Fruit fly (Drosophila melanogaster) whole organism, embryonic: Measurements from ENCODE around the gene eIF4A.

Experiments
- Atf-2 ChIP-seq: fragments of 200-800 bp; sonication (Bioruptor generic); optimal IDR thresholded peaks from 2 replicates; lab custom pipeline; 2016; ENCODE audit warnings: missing biosample characterization, missing genetic modification characterization
- Atf3 ChIP-seq: fragments of 200-800 bp; sonication (Bioruptor generic); optimal IDR thresholded peaks from 3 replicates; lab custom pipeline; 2016; ENCODE audit warnings: missing biosample characterization, missing genetic modification characterization
- Bgb ChIP-seq: fragments of 200-800 bp; sonication (Bioruptor generic); IDR thresholded peaks from 2 replicates; pipeline ENCODE4 v1.3.6; 2022; ENCODE audit warnings: missing biosample characterization, missing genetic modification characterization; ENCODE audit not compliant: partially characterized antibody
- CG10543 ChIP-seq: fragments of 200-800 bp; sonication (Bioruptor generic); optimal IDR thresholded peaks from 3 replicates; lab custom pipeline; 2017; ENCODE audit warnings: missing biosample characterization, mild to moderate bottlenecking, missing genetic modification characterization, moderate library complexity
- CG12219 ChIP-seq: fragments of 200-800 bp; sonication (Bioruptor generic); optimal IDR thresholded peaks from 3 replicates; lab custom pipeline; 2018; ENCODE audit warnings: missing biosample characterization, mild to moderate bottlenecking, missing genetic modification characterization
- CG12299 ChIP-seq: fragments of 200-800 bp; sonication (Bioruptor generic); optimal IDR thresholded peaks from 2 replicates; lab custom pipeline; 2018; ENCODE audit warnings: missing biosample characterization, mild to moderate bottlenecking, missing genetic modification characterization
- CG12744 ChIP-seq: fragments of 200-800 bp; sonication (Bioruptor generic); optimal IDR thresholded peaks from 2 replicates; lab custom pipeline; 2016; ENCODE audit warnings: missing biosample characterization, missing genetic modification characterization
- CG13123 ChIP-seq: fragments of 200-800 bp; sonication (Bioruptor generic); optimal IDR thresholded peaks from 2 replicates; lab custom pipeline; 2016; ENCODE audit warnings: missing biosample characterization, missing genetic modification characterization
- CG15011 ChIP-seq: fragments of 200-800 bp; sonication (Bioruptor generic); optimal IDR thresholded peaks from 3 replicates; lab custom pipeline; 2018; ENCODE audit warnings: missing biosample characterization, mild to moderate bottlenecking, missing genetic modification characterization
- CG15269 ChIP-seq: fragments of 200-800 bp; sonication (Bioruptor generic); optimal IDR thresholded peaks from 2 replicates; lab custom pipeline; 2018; ENCODE audit warnings: missing biosample characterization, mild to moderate bottlenecking, missing genetic modification characterization, moderate library complexity
- CG15601 ChIP-seq: fragments of 200-800 bp; sonication (Bioruptor generic); optimal IDR thresholded peaks from 3 replicates; lab custom pipeline; 2019; ENCODE audit warnings: missing biosample characterization, mild to moderate bottlenecking, missing genetic modification characterization, moderate library complexity
- CG15696 ChIP-seq: fragments of 200-800 bp; sonication (Bioruptor generic); optimal IDR thresholded peaks from 2 replicates; lab custom pipeline; 2019; ENCODE audit warnings: missing biosample characterization, mild to moderate bottlenecking, missing genetic modification characterization, moderate library complexity
- CG16815 ChIP-seq: fragments of 200-800 bp; sonication (Bioruptor generic); optimal IDR thresholded peaks from 3 replicates; lab custom pipeline; 2017; ENCODE audit warnings: missing biosample characterization, mild to moderate bottlenecking, missing genetic modification characterization
- CG1792 ChIP-seq: fragments of 200-800 bp; sonication (Bioruptor generic); optimal IDR thresholded peaks from 2 replicates; lab custom pipeline; 2016; ENCODE audit warnings: missing biosample characterization, missing genetic modification characterization
- CG18599 ChIP-seq: fragments of 200-800 bp; sonication (Bioruptor generic); optimal IDR thresholded peaks from 3 replicates; lab custom pipeline; 2017; ENCODE audit warnings: missing biosample characterization, missing genetic modification characterization, mild to moderate bottlenecking, moderate library complexity, missing genetic modification reagents
- CG2120 ChIP-seq: fragments of 200-800 bp; sonication (Bioruptor generic); optimal IDR thresholded peaks from 3 replicates; lab custom pipeline; 2016; ENCODE audit warnings: missing biosample characterization, missing genetic modification characterization
- CG31224 ChIP-seq: fragments of 200-800 bp; sonication (Bioruptor generic); IDR thresholded peaks from 2 replicates; pipeline ENCODE4 v1.3.6; 2022; ENCODE audit warnings: missing biosample characterization, missing genetic modification characterization
- CG31388 ChIP-seq: fragments of 200-800 bp; sonication (Bioruptor generic); optimal IDR thresholded peaks from 2 replicates; lab custom pipeline; 2016; ENCODE audit warnings: missing biosample characterization, missing genetic modification characterization
- CG4360 ChIP-seq: fragments of 200-800 bp; sonication (Bioruptor generic); IDR thresholded peaks from 2 replicates; pipeline ENCODE4 v1.3.6; 2022; ENCODE audit warnings: missing biosample characterization, missing genetic modification characterization
- CG6654 ChIP-seq: fragments of 200-800 bp; sonication (Bioruptor generic); optimal IDR thresholded peaks from 2 replicates; lab custom pipeline; 2017; ENCODE audit warnings: missing biosample characterization, mild to moderate bottlenecking, missing genetic modification characterization
- CG7987 ChIP-seq: fragments of 200-800 bp; sonication (Bioruptor generic); optimal IDR thresholded peaks from 2 replicates; lab custom pipeline; 2018; ENCODE audit warnings: missing biosample characterization, mild to moderate bottlenecking, missing genetic modification characterization, moderate library complexity
- CG8478 ChIP-seq: fragments of >200 bp; optimal IDR thresholded peaks from 2 replicates; lab custom pipeline; 2018
- CG9817 ChIP-seq: fragments of 200-800 bp; sonication (Bioruptor generic); optimal IDR thresholded peaks from 2 replicates; lab custom pipeline; 2018; ENCODE audit warnings: missing biosample characterization, mild to moderate bottlenecking, missing genetic modification characterization, moderate library complexity
- CrebB ChIP-seq: fragments of 200-800 bp; sonication (Bioruptor generic); optimal IDR thresholded peaks from 3 replicates; lab custom pipeline; 2018; ENCODE audit warnings: missing biosample characterization, mild to moderate bottlenecking, missing genetic modification characterization
- Deaf1 ChIP-seq: fragments of 200-800 bp; optimal IDR thresholded peaks from 3 replicates; lab custom pipeline; 2019; ENCODE audit warnings: missing biosample characterization, mild to moderate bottlenecking, missing genetic modification characterization, moderate library complexity
- Fer3 ChIP-seq: fragments of 200-800 bp; sonication (Bioruptor generic); optimal IDR thresholded peaks from 2 replicates; lab custom pipeline; 2018; ENCODE audit warnings: missing biosample characterization, mild to moderate bottlenecking, missing genetic modification characterization, moderate library complexity
- Hr39 ChIP-seq: fragments of >200 bp; optimal IDR thresholded peaks from 2 replicates; lab custom pipeline; 2017
- Jarid2 ChIP-seq: fragments of 200-800 bp; sonication (Bioruptor generic); optimal IDR thresholded peaks from 3 replicates; lab custom pipeline; 2017; ENCODE audit warnings: mild to moderate bottlenecking, missing biosample characterization, missing genetic modification reagents, missing genetic modification characterization
- NK7.1 ChIP-seq: fragments of 200-800 bp; sonication (Bioruptor generic); optimal IDR thresholded peaks from 3 replicates; lab custom pipeline; 2016; ENCODE audit warnings: missing biosample characterization, missing genetic modification characterization
- Optix ChIP-seq: fragments of 200-800 bp; sonication (Bioruptor generic); IDR thresholded peaks from 3 replicates; pipeline ENCODE4 v1.3.6; 2022; ENCODE audit warnings: missing biosample characterization, missing genetic modification characterization
- Poxn ChIP-seq: fragments of 200-800 bp; sonication (Bioruptor generic); IDR thresholded peaks from 2 replicates; pipeline ENCODE4 v1.3.6; 2022; ENCODE audit warnings: missing biosample characterization, missing genetic modification characterization
- Ptx1 ChIP-seq: fragments of 200-800 bp; sonication (Bioruptor generic); IDR thresholded peaks from 2 replicates; pipeline ENCODE4 v1.3.6; 2022; ENCODE audit warnings: missing biosample characterization, missing genetic modification characterization
- Sox102F ChIP-seq: fragments of 200-800 bp; sonication (Bioruptor generic); optimal IDR thresholded peaks from 2 replicates; lab custom pipeline; 2018; ENCODE audit warnings: missing biosample characterization, mild to moderate bottlenecking, missing genetic modification characterization, moderate library complexity
- Taf1 ChIP-seq: fragments of 200-800 bp; sonication (Bioruptor generic); IDR thresholded peaks from 2 replicates; pipeline ENCODE4 v1.3.6; 2022; ENCODE audit warnings: missing biosample characterization, missing genetic modification characterization
- Xrp1 ChIP-seq: fragments of 200-800 bp; sonication (Bioruptor generic); IDR thresholded peaks from 2 replicates; pipeline ENCODE4 v1.3.6; 2022; ENCODE audit warnings: missing biosample characterization, missing genetic modification characterization
- az2 ChIP-seq: fragments of 200-800 bp; sonication (Bioruptor generic); optimal IDR thresholded peaks from 3 replicates; lab custom pipeline; 2016; ENCODE audit warnings: missing biosample characterization, missing genetic modification characterization
- bigmax ChIP-seq: fragments of 200-800 bp; sonication (Bioruptor generic); optimal IDR thresholded peaks from 2 replicates; lab custom pipeline; 2018; ENCODE audit warnings: missing biosample characterization, mild to moderate bottlenecking, missing genetic modification characterization
- btn ChIP-seq: fragments of 200-800 bp; sonication (Bioruptor generic); optimal IDR thresholded peaks from 2 replicates; lab custom pipeline; 2016; ENCODE audit warnings: missing biosample characterization, missing genetic modification characterization
- fd3F ChIP-seq: fragments of 200-800 bp; sonication (Bioruptor generic); optimal IDR thresholded peaks from 2 replicates; lab custom pipeline; 2018; ENCODE audit warnings: missing biosample characterization, mild to moderate bottlenecking, missing genetic modification characterization, moderate library complexity
- ftz-f1 ChIP-seq: fragments of 200-800 bp; sonication (Bioruptor generic); optimal IDR thresholded peaks from 2 replicates; lab custom pipeline; 2016; ENCODE audit warnings: missing biosample characterization, missing genetic modification characterization
- hbn ChIP-seq: fragments of 200-800 bp; sonication (Bioruptor generic); IDR thresholded peaks from 2 replicates; pipeline ENCODE4 v1.3.6; 2022; ENCODE audit warnings: missing biosample characterization, missing genetic modification characterization; ENCODE audit not compliant: partially characterized antibody
- hth ChIP-seq: fragments of >200 bp; optimal IDR thresholded peaks from 2 replicates; lab custom pipeline; 2017; ENCODE audit warnings: inconsistent platforms
- jing ChIP-seq: fragments of 200-800 bp; sonication (Bioruptor generic); optimal IDR thresholded peaks from 2 replicates; lab custom pipeline; 2018; ENCODE audit warnings: missing biosample characterization, mild to moderate bottlenecking, missing genetic modification characterization
- lab ChIP-seq: fragments of 200-800 bp; sonication (Bioruptor generic); optimal IDR thresholded peaks from 3 replicates; lab custom pipeline; 2017; ENCODE audit warnings: missing biosample characterization, missing genetic modification characterization, mild to moderate bottlenecking, moderate library complexity, missing genetic modification reagents
- oc ChIP-seq: fragments of 200-800 bp; sonication (Bioruptor generic); optimal IDR thresholded peaks from 2 replicates; lab custom pipeline; 2018; ENCODE audit warnings: missing biosample characterization, mild to moderate bottlenecking, missing genetic modification characterization, moderate library complexity
- org-1 ChIP-seq: fragments of 200-800 bp; sonication (Bioruptor generic); optimal IDR thresholded peaks from 2 replicates; lab custom pipeline; 2017; ENCODE audit warnings: missing biosample characterization, missing genetic modification characterization
- prd ChIP-seq, 3 experiments: fragments of >200 bp in 2 of 3; fragments of 200-800 bp in 1 of 3; sonication (Bioruptor generic) in 1 of 3; optimal IDR thresholded peaks in 2 of 3; IDR thresholded peaks in 1 of 3; 2 replicates in 2 of 3; 3 replicates in 1 of 3; pipeline versions ENCODE4 v1.3.6 to Lab custom; 2017 to 2022; ENCODE audit warnings: missing biosample characterization in 1 of 3, missing genetic modification characterization in 1 of 3
- ro ChIP-seq: fragments of 200-800 bp; sonication (Bioruptor generic); IDR thresholded peaks from 2 replicates; pipeline ENCODE4 v1.3.6; 2022; ENCODE audit warnings: missing biosample characterization, missing genetic modification characterization
- tin ChIP-seq: fragments of 200-800 bp; sonication (Bioruptor generic); optimal IDR thresholded peaks from 3 replicates; lab custom pipeline; 2016; ENCODE audit warnings: missing biosample characterization, missing genetic modification characterization
- tll ChIP-seq, 2 experiments: fragments of 200-800 bp in 1 of 2; fragments of >200 bp in 1 of 2; sonication (Bioruptor generic) in 1 of 2; optimal IDR thresholded peaks; 2 replicates each; lab custom pipeline; 2017 to 2019; ENCODE audit warnings: missing biosample characterization in 2 of 2, missing genetic modification characterization in 2 of 2, mild to moderate bottlenecking in 1 of 2, moderate library complexity in 1 of 2

eIF4A gene

DNA sequence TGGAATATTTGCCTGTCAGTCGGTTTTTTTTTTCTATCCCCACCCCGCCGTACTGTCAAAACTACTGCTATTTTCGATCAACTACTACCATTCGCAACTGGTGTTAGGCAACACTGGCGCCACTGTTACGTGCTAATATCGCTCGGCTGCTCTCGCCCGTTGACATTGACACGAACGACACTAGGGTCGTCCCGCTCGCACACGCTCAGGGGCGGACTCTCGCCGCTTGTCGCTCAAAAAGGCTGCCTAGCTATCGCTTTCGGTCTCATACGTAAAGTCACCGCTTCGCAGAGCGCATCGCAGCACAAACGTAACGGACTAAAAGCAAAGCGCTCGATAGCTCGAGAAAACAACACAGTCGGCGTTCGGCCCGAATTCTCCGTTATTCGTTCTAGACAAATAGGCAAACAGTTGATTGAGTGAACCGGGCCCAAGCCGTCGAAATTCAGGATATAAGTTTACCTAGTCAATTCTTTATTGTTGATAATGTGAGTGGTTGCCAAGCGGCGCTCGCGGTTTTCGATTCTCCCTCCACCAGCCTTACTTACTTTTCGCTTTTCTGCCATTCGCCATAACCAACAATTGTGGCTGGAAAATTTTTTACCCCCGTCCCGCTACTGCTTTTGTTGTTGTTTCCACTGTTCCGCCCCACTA, 897 bp downstream of the eIF4A start (continued):
- no peak for TF ChIP-seq btn (GFP tag; lab: Kevin White, UChicago)
- no peak for TF ChIP-seq Optix (GFP tag; lab: Robert Waterston, UW)
- no peak for TF ChIP-seq hth
- no peak for TF ChIP-seq Atf-2
- TF ChIP-seq jing = no peak
- TF ChIP-seq CG12744 (GFP tag; lab: Kevin White, UChicago) = peak; percentile 20
- TF ChIP-seq CG15696 (tag; lab: Kevin White, UChicago) = no peak
- no peak for TF ChIP-seq CG31388 (GFP tag; lab: Kevin White, UChicago)
- TF ChIP-seq org-1 (GFP tag; lab: Kevin White, UChicago) = no peak
- peak; percentile 45 for TF ChIP-seq Jarid2
- no peak for TF ChIP-seq Taf1 (GFP tag; lab: Robert Waterston, UW)
- TF ChIP-seq lab (GFP tag; lab: Kevin White, UChicago) = peak; percentile 39
- no peak for TF ChIP-seq Sox102F (GFP tag; lab: Kevin White, UChicago)
- peak; percentile 54 for TF ChIP-seq CG7987 (GFP tag; lab: Kevin White, UChicago)
- TF ChIP-seq prd (optimal IDR thresholded peaks at IDR 0.05; lab: Kevin White, UChicago) = no peak
- no peak for TF ChIP-seq prd (GFP tag; IDR thresholded peaks at IDR 0.05; lab: Robert Waterston, UW)
- no peak for TF ChIP-seq CG13123 (GFP tag; lab: Kevin White, UChicago)
- TF ChIP-seq CG15011 (GFP tag; lab: Kevin White, UChicago) = no peak
- peak; percentile 20 for TF ChIP-seq CrebB
- TF ChIP-seq CG6654 (GFP tag; lab: Kevin White, UChicago) = no peak
- no peak for TF ChIP-seq Hr39 (lab: Kevin White, UChicago)
- TF ChIP-seq CG15601 (tag; lab: Kevin White, UChicago) = peak; percentile 78
- no peak for TF ChIP-seq fd3F (GFP tag; lab: Kevin White, UChicago)
- TF ChIP-seq CG2120 (GFP tag; lab: Kevin White, UChicago) = peak; percentile 58
- no peak for TF ChIP-seq az2 (GFP tag; lab: Kevin White, UChicago)
- TF ChIP-seq Bgb (GFP tag; lab: Robert Waterston, UW) = no peak
- TF ChIP-seq ftz-f1 (GFP tag; lab: Kevin White, UChicago) = peak; percentile 99
- no peak for TF ChIP-seq Atf3 (GFP tag; lab: Kevin White, UChicago)
- TF ChIP-seq Xrp1 (GFP tag; lab: Robert Waterston, UW) = no peak
- TF ChIP-seq CG18599 (GFP tag; lab: Kevin White, UChicago) = peak; percentile 51
- TF ChIP-seq Fer3 = peak; percentile 12
- no peak for TF ChIP-seq Poxn
- TF ChIP-seq tll (GFP tag; optimal IDR thresholded peaks at IDR 0.05; lab: Kevin White, UChicago) = peak in 1 of 2 experiments; percentile 16
- TF ChIP-seq NK7.1 (GFP tag; lab: Kevin White, UChicago) = peak; percentile 33
- TF ChIP-seq CG9817 (tag; lab: Kevin White, UChicago) = peak; percentile 38
- no peak for TF ChIP-seq CG16815 (GFP tag; lab: Kevin White, UChicago)
- peak; percentile 72 for TF ChIP-seq Deaf1 (tag; lab: Kevin White, UChicago)
- peak; percentile 6 for TF ChIP-seq oc (tag; lab: Kevin White, UChicago)
- peak; percentile 93 for TF ChIP-seq CG8478
- TF ChIP-seq CG15269 (tag; lab: Kevin White, UChicago) = peak; percentile 38
- no peak for TF ChIP-seq Ptx1
- no peak for TF ChIP-seq CG1792 (GFP tag; lab: Kevin White, UChicago)
- TF ChIP-seq CG12299 (tag; lab: Kevin White, UChicago) = no peak
- TF ChIP-seq tin (GFP tag; lab: Kevin White, UChicago) = peak; percentile 32
- peak; percentile 55 for TF ChIP-seq bigmax (GFP tag; lab: Kevin White, UChicago)
- no peak for TF ChIP-seq ro (GFP tag; lab: Robert Waterston, UW)
- peak; percentile 0 for TF ChIP-seq CG12219 (GFP tag; lab: Kevin White, UChicago)
- TF ChIP-seq CG10543 (GFP tag; lab: Kevin White, UChicago) = peak; percentile 94
- no peak for TF ChIP-seq hbn (GFP tag; lab: Robert Waterston, UW)
- no peak for TF ChIP-seq CG31224
- TF ChIP-seq CG4360 (GFP tag; lab: Robert Waterston, UW) = no peak
